Fruit fly (Drosophila melanogaster) whole organism, prepupa: Measurements from ENCODE around the gene Stt3B.
A peak's percentile ranks its signal among the peaks of the same experiment; 100 is the strongest.

Source experiments
- Blimp-1 ChIP-seq: fragments of 200-800 bp; sonication (Bioruptor generic); optimal IDR thresholded peaks from 3 replicates; lab custom pipeline; 2017; ENCODE audit warnings: missing biosample characterization, missing genetic modification characterization, mild to moderate bottlenecking, moderate library complexity, missing genetic modification reagents
- CG10631 ChIP-seq: fragments of 200-800 bp; sonication (Bioruptor generic); optimal IDR thresholded peaks from 2 replicates; lab custom pipeline; 2016; ENCODE audit warnings: missing biosample characterization, missing genetic modification characterization
- CG10669 ChIP-seq: fragments of 200-800 bp; sonication (Bioruptor generic); optimal IDR thresholded peaks from 3 replicates; lab custom pipeline; 2018; ENCODE audit warnings: missing biosample characterization, mild to moderate bottlenecking, missing genetic modification characterization, moderate library complexity
- CG11294 ChIP-seq: fragments of 200-800 bp; sonication (Bioruptor generic); IDR thresholded peaks from 2 replicates; pipeline ENCODE4 v1.3.6; 2022; ENCODE audit warnings: missing biosample characterization, missing genetic modification characterization
- CG11762 ChIP-seq: fragments of 200-800 bp; sonication (Bioruptor generic); optimal IDR thresholded peaks from 3 replicates; lab custom pipeline; 2016; ENCODE audit warnings: missing biosample characterization, missing genetic modification characterization; ENCODE audit not compliant: insufficient read depth
- CG11902 ChIP-seq: fragments of 200-800 bp; sonication (Bioruptor generic); optimal IDR thresholded peaks from 3 replicates; lab custom pipeline; 2016; ENCODE audit warnings: missing biosample characterization, missing genetic modification characterization
- CG31627 ChIP-seq: fragments of 200-800 bp; sonication (Bioruptor generic); optimal IDR thresholded peaks from 3 replicates; lab custom pipeline; 2016; ENCODE audit warnings: missing biosample characterization, missing genetic modification characterization
- CG32006 ChIP-seq: fragments of 200-800 bp; sonication (Bioruptor generic); optimal IDR thresholded peaks from 3 replicates; lab custom pipeline; 2017; ENCODE audit warnings: missing biosample characterization, mild to moderate bottlenecking, missing genetic modification characterization
- CG4318 ChIP-seq: fragments of 200-800 bp; sonication (Bioruptor generic); optimal IDR thresholded peaks from 3 replicates; lab custom pipeline; 2017; ENCODE audit warnings: missing biosample characterization, mild to moderate bottlenecking, missing genetic modification characterization
- CG6276 ChIP-seq: fragments of 200-800 bp; sonication (Bioruptor generic); optimal IDR thresholded peaks from 2 replicates; lab custom pipeline; 2017; ENCODE audit warnings: missing biosample characterization, mild to moderate bottlenecking, missing genetic modification characterization
- CG6854 ChIP-seq: fragments of 200-800 bp; sonication (Bioruptor generic); optimal IDR thresholded peaks from 2 replicates; lab custom pipeline; 2017; ENCODE audit warnings: missing biosample characterization, mild to moderate bottlenecking, missing genetic modification characterization
- CG7368 ChIP-seq: fragments of 200-800 bp; sonication (Bioruptor generic); optimal IDR thresholded peaks from 3 replicates; lab custom pipeline; 2016; ENCODE audit warnings: missing biosample characterization, missing genetic modification characterization
- CG9139 ChIP-seq: fragments of 200-800 bp; sonication (Bioruptor generic); optimal IDR thresholded peaks from 3 replicates; lab custom pipeline; 2017; ENCODE audit warnings: missing biosample characterization, mild to moderate bottlenecking, missing genetic modification characterization
- Eip75B ChIP-seq: fragments of 200-800 bp; sonication (Bioruptor generic); optimal IDR thresholded peaks from 3 replicates; lab custom pipeline; 2016; ENCODE audit warnings: missing biosample characterization, missing genetic modification characterization
- Eip93F ChIP-seq: fragments of 200-800 bp; sonication (Bioruptor generic); optimal IDR thresholded peaks from 2 replicates; lab custom pipeline; 2016; ENCODE audit warnings: missing biosample characterization, mild to moderate bottlenecking, missing genetic modification characterization
- Ets21C ChIP-seq: fragments of 200-800 bp; sonication (Bioruptor generic); optimal IDR thresholded peaks from 3 replicates; lab custom pipeline; 2016; ENCODE audit warnings: missing biosample characterization, missing genetic modification characterization
- Ets96B ChIP-seq: fragments of 200-800 bp; optimal IDR thresholded peaks from 2 replicates; lab custom pipeline; 2019; ENCODE audit warnings: missing biosample characterization, mild to moderate bottlenecking, missing genetic modification characterization, moderate library complexity
- Gug ChIP-seq: fragments of 200-800 bp; sonication (Bioruptor generic); IDR thresholded peaks from 2 replicates; pipeline ENCODE4 v1.3.6; 2022; ENCODE audit warnings: missing biosample characterization, missing genetic modification characterization
- Hr38 ChIP-seq: sonication (Bioruptor generic); optimal IDR thresholded peaks from 2 replicates; lab custom pipeline; 2016; ENCODE audit warnings: missing biosample characterization, missing genetic modification characterization
- Hr39 ChIP-seq: fragments of 200-800 bp; sonication (Bioruptor generic); optimal IDR thresholded peaks from 2 replicates; lab custom pipeline; 2016; ENCODE audit warnings: missing biosample characterization, missing genetic modification characterization
- Hr4 ChIP-seq: fragments of 200-800 bp; sonication (Bioruptor generic); optimal IDR thresholded peaks from 3 replicates; lab custom pipeline; 2016; ENCODE audit warnings: missing biosample characterization, missing genetic modification characterization
- Lpt ChIP-seq: fragments of 200-800 bp; sonication (Bioruptor generic); optimal IDR thresholded peaks from 3 replicates; lab custom pipeline; 2016; ENCODE audit warnings: missing biosample characterization, missing genetic modification characterization
- Met ChIP-seq: fragments of 200-800 bp; sonication (Bioruptor generic); optimal IDR thresholded peaks from 3 replicates; lab custom pipeline; 2016; ENCODE audit warnings: missing biosample characterization, missing genetic modification characterization
- Smox ChIP-seq: fragments of 200-800 bp; sonication (Bioruptor generic); optimal IDR thresholded peaks from 3 replicates; lab custom pipeline; 2016; ENCODE audit warnings: missing biosample characterization, missing genetic modification characterization
- Sox15 ChIP-seq: fragments of 200-800 bp; sonication (Bioruptor generic); optimal IDR thresholded peaks from 3 replicates; lab custom pipeline; 2016; ENCODE audit warnings: missing biosample characterization, missing genetic modification characterization
- acj6 ChIP-seq: fragments of 200-800 bp; sonication (Bioruptor generic); optimal IDR thresholded peaks from 3 replicates; lab custom pipeline; 2016; ENCODE audit warnings: missing biosample characterization, missing genetic modification characterization
- dac ChIP-seq: fragments of 200-800 bp; sonication (Bioruptor generic); optimal IDR thresholded peaks from 2 replicates; lab custom pipeline; 2017; ENCODE audit warnings: missing biosample characterization, mild to moderate bottlenecking, missing genetic modification characterization
- eg ChIP-seq: fragments of 200-800 bp; sonication (Bioruptor generic); IDR thresholded peaks from 3 replicates; pipeline ENCODE4 v1.3.6; 2022; ENCODE audit warnings: missing biosample characterization, missing genetic modification characterization
- esn ChIP-seq: fragments of 200-800 bp; sonication (Bioruptor generic); optimal IDR thresholded peaks from 2 replicates; lab custom pipeline; 2016; ENCODE audit warnings: missing biosample characterization, mild to moderate bottlenecking, missing genetic modification characterization, moderate library complexity
- fd59A ChIP-seq: fragments of 200-800 bp; sonication (Bioruptor generic); optimal IDR thresholded peaks from 2 replicates; lab custom pipeline; 2017; ENCODE audit warnings: missing biosample characterization, mild to moderate bottlenecking, missing genetic modification characterization, missing genetic modification reagents
- fkh ChIP-seq: fragments of 200-800 bp; sonication (Bioruptor generic); optimal IDR thresholded peaks from 3 replicates; lab custom pipeline; 2017; ENCODE audit warnings: missing biosample characterization, mild to moderate bottlenecking, missing genetic modification characterization, moderate library complexity
- net ChIP-seq: fragments of 200-800 bp; sonication (Bioruptor generic); optimal IDR thresholded peaks from 3 replicates; lab custom pipeline; 2016; ENCODE audit warnings: missing biosample characterization, missing genetic modification characterization
- salr ChIP-seq, 2 experiments: fragments of 200-800 bp; sonication (Bioruptor generic); optimal IDR thresholded peaks; 3 replicates each; lab custom pipeline; 2016 to 2018; ENCODE audit warnings: missing biosample characterization in 2 of 2, missing genetic modification characterization in 2 of 2, mild to moderate bottlenecking in 1 of 2
- spab ChIP-seq: fragments of 200-800 bp; sonication (Bioruptor generic); optimal IDR thresholded peaks from 2 replicates; lab custom pipeline; 2017; ENCODE audit warnings: missing biosample characterization, mild to moderate bottlenecking, missing genetic modification characterization, missing genetic modification reagents
- ss ChIP-seq, 2 experiments: fragments of 200-800 bp; sonication (Bioruptor generic); optimal IDR thresholded peaks; 2 replicates in 1 of 2; 3 replicates in 1 of 2; lab custom pipeline; 2017 to 2018; ENCODE audit warnings: mild to moderate bottlenecking in 2 of 2, missing biosample characterization in 2 of 2, missing genetic modification characterization in 2 of 2, moderate library complexity in 1 of 2
- topi ChIP-seq: fragments of 200-800 bp; sonication (Bioruptor generic); optimal IDR thresholded peaks from 3 replicates; lab custom pipeline; 2016; ENCODE audit warnings: missing biosample characterization, missing genetic modification characterization
- vri ChIP-seq: fragments of 200-800 bp; sonication (Bioruptor generic); optimal IDR thresholded peaks from 3 replicates; lab custom pipeline; 2016; ENCODE audit warnings: missing biosample characterization, mild to moderate bottlenecking, missing genetic modification characterization

Gene Stt3B

dm6 chr3R:25070871-25071270 lies 1.4 kb upstream of the Stt3B start, which contains the start of gene CG11836:
TSS of gene CG11836 (plus strand) at chr3R:25071126.
- TF ChIP-seq CG10669 (GFP tag; lab: Kevin White, UChicago) (no peak), Eip93F (GFP tag; lab: Kevin White, UChicago) (no peak), Ets96B (tag; lab: Kevin White, UChicago) (no peak), Blimp-1 (GFP tag; lab: Kevin White, UChicago) (peak; percentile 46), Hr39 (GFP tag; lab: Kevin White, UChicago) (no peak), fd59A (GFP tag; lab: Kevin White, UChicago) (no peak), CG11762 (GFP tag; lab: Kevin White, UChicago) (no peak), net (GFP tag; lab: Kevin White, UChicago) (no peak)
- TF ChIP-seq, all 60 proteins: peak for 1

- no peak for TF ChIP-seq CG11902
- TF ChIP-seq Gug (GFP tag; lab: Robert Waterston, UW) = no peak
- no peak for TF ChIP-seq dac (GFP tag; lab: Kevin White, UChicago)
- no peak for TF ChIP-seq fd59A (GFP tag; lab: Kevin White, UChicago)
- TF ChIP-seq ss (GFP tag; optimal IDR thresholded peaks at IDR 0.05; lab: Kevin White, UChicago) = no peak
- TF ChIP-seq CG6854 = no peak
- no peak for TF ChIP-seq topi (GFP tag; lab: Kevin White, UChicago)
- TF ChIP-seq Ets21C = no peak
- no peak for TF ChIP-seq Blimp-1 (GFP tag; lab: Kevin White, UChicago)
- no peak for TF ChIP-seq CG7368
- no peak for TF ChIP-seq CG11294 (GFP tag; lab: Robert Waterston, UW)
- TF ChIP-seq Eip75B = no peak
- no peak for TF ChIP-seq Hr4 (GFP tag; lab: Kevin White, UChicago)
Observed at dm6 chr3R:25066856-25067255, 2.6 kb downstream of the Stt3B start.

dm6 chr3R:25064907-25065841 lies 4.3 kb downstream of the Stt3B start, which contains the start of the genes veli and PQBP1:
TSS of gene veli (minus strand) at chr3R:25065591.
TSS of gene PQBP1 (plus strand) at chr3R:25065791.
- TF ChIP-seq fkh = peak; percentile 45
- TF ChIP-seq Eip75B = no peak

dm6 chr3R:25060462-25060861 lies 9.0 kb downstream of the Stt3B start:
- no peak for TF ChIP-seq Hr39 (GFP tag; lab: Kevin White, UChicago)
- no peak for TF ChIP-seq CG9139
- TF ChIP-seq CG32006 (GFP tag; lab: Kevin White, UChicago) = no peak
- TF ChIP-seq spab (GFP tag; lab: Kevin White, UChicago) = no peak
- no peak for TF ChIP-seq CG6854
- no peak for TF ChIP-seq CG31627 (GFP tag; lab: Kevin White, UChicago)
- no peak for TF ChIP-seq Lpt (GFP tag; lab: Kevin White, UChicago)
- TF ChIP-seq Met (GFP tag; lab: Kevin White, UChicago) = no peak
- no peak for TF ChIP-seq fd59A (GFP tag; lab: Kevin White, UChicago)
- no peak for TF ChIP-seq CG4318
- TF ChIP-seq CG10631 = no peak
- TF ChIP-seq salr (GFP tag; optimal IDR thresholded peaks at IDR 0.05; lab: Kevin White, UChicago) = no peak

dm6 chr3R:25056488-25057157 lies 12.8 kb downstream of the Stt3B start:
- no peak for TF ChIP-seq CG11294 (GFP tag; lab: Robert Waterston, UW)
- no peak for TF ChIP-seq Sox15
- no peak for TF ChIP-seq CG6276 (GFP tag; lab: Kevin White, UChicago)
- no peak for TF ChIP-seq CG32006 (GFP tag; lab: Kevin White, UChicago)
- no peak for TF ChIP-seq CG10669 (GFP tag; lab: Kevin White, UChicago)
- no peak for TF ChIP-seq acj6 (GFP tag; lab: Kevin White, UChicago)
- no peak for TF ChIP-seq CG9139
- no peak for TF ChIP-seq Smox
- no peak for TF ChIP-seq esn (GFP tag; lab: Kevin White, UChicago)
- no peak for TF ChIP-seq Ets21C
- TF ChIP-seq Blimp-1 (GFP tag; lab: Kevin White, UChicago) = no peak
- TF ChIP-seq salr (GFP tag; optimal IDR thresholded peaks at IDR 0.05; lab: Kevin White, UChicago) = no peak
- no peak for TF ChIP-seq Hr38 (GFP tag; lab: Kevin White, UChicago)
- TF ChIP-seq Eip93F (GFP tag; lab: Kevin White, UChicago) = no peak
- TF ChIP-seq vri (GFP tag; lab: Kevin White, UChicago) = no peak
- TF ChIP-seq eg (GFP tag; lab: Robert Waterston, UW) = no peak
